Fruit fly (Drosophila melanogaster): ENCODE results near the gene CG42813.

Gene CG42813

DNA sequence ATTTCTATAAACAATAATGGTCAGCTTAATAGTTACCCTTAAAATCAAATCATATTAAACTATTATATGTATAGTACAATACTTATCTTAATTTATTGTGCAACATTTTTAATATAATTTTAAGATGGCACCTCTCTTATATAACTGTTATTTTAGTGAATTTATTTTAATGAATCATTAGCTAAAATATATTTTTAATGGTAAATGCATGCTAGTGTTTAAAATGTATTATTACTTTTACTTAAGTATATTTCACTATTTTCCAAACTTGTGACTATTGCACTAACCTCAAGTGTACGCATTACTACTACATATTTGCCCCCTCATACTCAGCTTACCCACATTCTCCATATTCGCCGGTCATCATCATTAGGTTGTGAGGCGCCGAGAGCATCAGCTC lies 17.9 kb upstream of the CG42813 start (continued):
- TF ChIP-seq spab (GFP tag; optimal IDR thresholded peaks at IDR 0.05) (peak; percentile 56), fkh (GFP tag; optimal IDR thresholded peaks at IDR 0.05) (no peak), CG11762 (GFP tag; optimal IDR thresholded peaks at IDR 0.05; ENCODE audit: insufficient read depth) (peak; percentile 39), OdsH (GFP tag; optimal IDR thresholded peaks at IDR 0.05) (peak; percentile 54), CG6808 (GFP tag; optimal IDR thresholded peaks at IDR 0.05) (peak; percentile 70), salr (GFP tag; optimal IDR thresholded peaks at IDR 0.05) (peak in 1 of 2 experiments; percentile 75), Ets21C (GFP tag; optimal IDR thresholded peaks at IDR 0.05) (no peak), Gug (GFP tag; IDR thresholded peaks at IDR 0.05) (peak; percentile 49), CG8632 (GFP tag; optimal IDR thresholded peaks at IDR 0.05) (peak; percentile 51), CG8119 (GFP tag; IDR thresholded peaks at IDR 0.05) (peak; percentile 87), CG6276 (GFP tag; optimal IDR thresholded peaks at IDR 0.05) (peak; percentile 31), CG6792 (GFP tag; optimal IDR thresholded peaks at IDR 0.05) (peak; percentile 25), Eip93F (GFP tag; optimal IDR thresholded peaks at IDR 0.05) (no peak), Hr38 (GFP tag; optimal IDR thresholded peaks at IDR 0.05) (no peak), CG10669 (GFP tag; optimal IDR thresholded peaks at IDR 0.05) (peak; percentile 48), dac (GFP tag; optimal IDR thresholded peaks at IDR 0.05) (no peak), CG3032 (tag; optimal IDR thresholded peaks at IDR 0.05) (peak; percentile 82), lz (GFP tag; optimal IDR thresholded peaks at IDR 0.05) (no peak), Eip78C (GFP tag) (peak; percentile 89), achi (GFP tag; optimal IDR thresholded peaks at IDR 0.05) (peak; percentile 68), CG3919 (GFP tag; optimal IDR thresholded peaks at IDR 0.05) (peak; percentile 54), esn (GFP tag; optimal IDR thresholded peaks at IDR 0.05) (peak; percentile 42), CG15336 (GFP tag; IDR thresholded peaks at IDR 0.05) (peak; percentile 87), Blimp-1 (GFP tag; optimal IDR thresholded peaks at IDR 0.05) (no peak), Sox14 (GFP tag; optimal IDR thresholded peaks at IDR 0.05) (no peak), cyc (GFP tag; optimal IDR thresholded peaks at IDR 0.05) (no peak), Met (GFP tag; optimal IDR thresholded peaks at IDR 0.05) (no peak), CG11294 (GFP tag; IDR thresholded peaks at IDR 0.05) (peak; percentile 12; the same call in 1 of the 2 replicates), topi (GFP tag; optimal IDR thresholded peaks at IDR 0.05) (no peak), Sox102F (GFP tag; optimal IDR thresholded peaks at IDR 0.05) (no peak), acj6 (GFP tag; optimal IDR thresholded peaks at IDR 0.05) (peak; percentile 54), Ets96B (tag; optimal IDR thresholded peaks at IDR 0.05) (peak; percentile 82), CG8319 (GFP tag; optimal IDR thresholded peaks at IDR 0.05) (no peak), CG31627 (GFP tag; optimal IDR thresholded peaks at IDR 0.05) (no peak), fd59A (GFP tag; optimal IDR thresholded peaks at IDR 0.05) (peak; percentile 45), CG32006 (GFP tag; optimal IDR thresholded peaks at IDR 0.05) (peak; percentile 75), Sox15 (GFP tag; optimal IDR thresholded peaks at IDR 0.05) (no peak), Eip75B (GFP tag; optimal IDR thresholded peaks at IDR 0.05) (no peak), Hr4 (GFP tag; optimal IDR thresholded peaks at IDR 0.05) (peak; percentile 44), CG4318 (GFP tag; optimal IDR thresholded peaks at IDR 0.05) (no peak), svp (GFP tag) (peak; percentile 63)

DNA sequence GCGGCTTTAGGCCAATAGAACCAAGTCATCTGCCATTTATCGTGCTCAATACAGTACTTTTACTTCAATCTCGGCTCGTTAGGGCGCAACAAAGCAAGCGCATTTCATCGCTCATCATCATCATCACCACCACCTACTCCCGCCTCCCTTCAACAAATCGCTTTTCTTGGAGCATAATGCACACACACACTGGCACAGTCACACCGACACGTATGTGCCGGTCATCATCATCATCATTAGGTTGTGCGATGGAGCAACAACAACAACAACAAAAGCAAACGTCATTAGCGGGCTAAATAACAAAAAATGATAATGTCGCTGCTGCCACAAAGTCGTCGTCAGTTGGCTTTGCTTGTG lies 17.0 kb upstream of the CG42813 start:
- TF ChIP-seq dsx (GFP tag; optimal IDR thresholded peaks at IDR 0.05; ENCODE audit: poor library complexity, severe bottlenecking) (peak; percentile 68), Ets21C (GFP tag; optimal IDR thresholded peaks at IDR 0.05) (no peak)

Measured in whole organism, prepupa.